Worm (Caenorhabditis elegans) whole organism, young adult: ENCODE measurements around the gene rnf-113.
"Not testable (repeated sequence)": the region's sequence is repeated elsewhere in the genome, so short reads cannot be mapped to it uniquely, and the experiment has no call there.

ENCODE experiments used
- B0019.2 ChIP-seq: fragments of 200-800 bp; sonication (Bioruptor generic); conservative IDR thresholded peaks from 2 replicates; pipeline ENCODE4 v1.3.6; 2022; ENCODE audit warnings: missing genetic modification reagents, missing genetic modification characterization, missing compliant biosample characterization
- B0261.1 ChIP-seq: sonication (generic microtip); optimal IDR thresholded peaks from 2 replicates; lab custom pipeline; 2016; ENCODE audit warnings: mild to moderate bottlenecking, missing genetic modification characterization, moderate library complexity, missing compliant biosample characterization
- C17E4.6 ChIP-seq: fragments of 200-800 bp; sonication (Bioruptor generic); IDR thresholded peaks from 2 replicates; pipeline ENCODE4 v1.3.6; 2022; ENCODE audit warnings: missing genetic modification reagents, missing genetic modification characterization, missing compliant biosample characterization
- F22D6.2 ChIP-seq: sonication (generic microtip); optimal IDR thresholded peaks from 2 replicates; lab custom pipeline; 2016; ENCODE audit warnings: mild to moderate bottlenecking, missing genetic modification characterization, missing compliant biosample characterization
- F57C9.4 ChIP-seq: sonication (generic microtip); optimal IDR thresholded peaks from 2 replicates; lab custom pipeline; 2017; ENCODE audit warnings: mild to moderate bottlenecking, missing genetic modification characterization, missing compliant biosample characterization
- K11D2.4 ChIP-seq: fragments of 200-800 bp; sonication (Bioruptor generic); IDR thresholded peaks from 2 replicates; pipeline ENCODE4 v1.3.6; 2022; ENCODE audit warnings: missing genetic modification reagents, missing genetic modification characterization, missing compliant biosample characterization
- Y53F4B.3 ChIP-seq: fragments of 200-800 bp; sonication (Bioruptor generic); IDR thresholded peaks from 2 replicates; pipeline ENCODE4 v1.3.6; 2022; ENCODE audit warnings: missing genetic modification reagents, missing genetic modification characterization, missing compliant biosample characterization
- Y53G8AR.9 ChIP-seq: fragments of 200-800 bp; sonication (Bioruptor generic); conservative IDR thresholded peaks from 2 replicates; pipeline ENCODE4 v1.3.6; 2022; ENCODE audit warnings: missing genetic modification reagents, missing genetic modification characterization, missing compliant biosample characterization
- Y56A3A.18 ChIP-seq: fragments of 200-800 bp; sonication (Bioruptor generic); IDR thresholded peaks from 2 replicates; pipeline ENCODE4 v1.3.6; 2022; ENCODE audit warnings: missing genetic modification reagents, missing genetic modification characterization, missing compliant biosample characterization
- Y67H2A.10 ChIP-seq: fragments of 200-800 bp; sonication (Bioruptor generic); conservative IDR thresholded peaks from 2 replicates; pipeline ENCODE4 v1.3.6; 2022; ENCODE audit warnings: missing genetic modification reagents, missing genetic modification characterization, missing compliant biosample characterization
- Y95B8A.8 ChIP-seq: fragments of 200-800 bp; sonication (Bioruptor generic); IDR thresholded peaks from 2 replicates; pipeline ENCODE4 v1.3.6; 2022; ENCODE audit warnings: missing genetic modification reagents, missing genetic modification characterization, missing compliant biosample characterization
- attf-3 ChIP-seq: fragments of 200-800 bp; sonication (Bioruptor generic); conservative IDR thresholded peaks from 2 replicates; pipeline ENCODE4 v1.3.6; 2022; ENCODE audit warnings: missing genetic modification reagents, missing genetic modification characterization, missing compliant biosample characterization
- bed-1 ChIP-seq: fragments of 200-800 bp; sonication (Bioruptor generic); IDR thresholded peaks from 2 replicates; pipeline ENCODE4 v1.3.6; 2022; ENCODE audit warnings: missing genetic modification reagents, missing genetic modification characterization, missing compliant biosample characterization
- cebp-1 ChIP-seq, 2 experiments: fragments of 200-800 bp in 1 of 2; sonication (Bioruptor generic) in 1 of 2; sonication (generic microtip) in 1 of 2; IDR thresholded peaks in 1 of 2; optimal IDR thresholded peaks in 1 of 2; 2 replicates each; pipeline versions ENCODE4 v1.3.6 to Lab custom; 2017 to 2022; ENCODE audit warnings: missing compliant biosample characterization in 2 of 2, missing genetic modification characterization in 2 of 2, mild to moderate bottlenecking in 1 of 2, missing genetic modification reagents in 1 of 2, moderate library complexity in 1 of 2
- ceh-100 ChIP-seq: fragments of 200-800 bp; sonication (Bioruptor generic); IDR thresholded peaks from 2 replicates; pipeline ENCODE4 v1.3.6; 2022; ENCODE audit warnings: missing genetic modification reagents, missing genetic modification characterization, missing compliant biosample characterization
- ceh-27 ChIP-seq: fragments of 200-800 bp; sonication (Bioruptor generic); optimal IDR thresholded peaks from 2 replicates; lab custom pipeline; 2018; ENCODE audit warnings: mild to moderate bottlenecking, missing genetic modification characterization, moderate library complexity, missing compliant biosample characterization
- ceh-91 ChIP-seq: fragments of 200-800 bp; sonication (Bioruptor generic); IDR thresholded peaks from 2 replicates; pipeline ENCODE4 v1.3.6; 2022; ENCODE audit warnings: missing genetic modification reagents, missing genetic modification characterization, missing compliant biosample characterization
- dox-1 ChIP-seq: fragments of 200-800 bp; sonication (Bioruptor generic); IDR thresholded peaks from 2 replicates; pipeline ENCODE4 v1.3.6; 2022; ENCODE audit warnings: missing genetic modification reagents, missing genetic modification characterization, missing compliant biosample characterization
- dpl-1 ChIP-seq: fragments of 150-350 bp; optimal IDR thresholded peaks from 2 replicates; lab custom pipeline; 2014; ENCODE audit warnings: missing biosample characterization, missing genetic modification reagents, missing genetic modification characterization
- efl-1 ChIP-seq: fragments of 150-350 bp; optimal IDR thresholded peaks from 2 replicates; lab custom pipeline; 2014; ENCODE audit warnings: missing biosample characterization, missing genetic modification reagents, missing genetic modification characterization
- egl-44 ChIP-seq: fragments of 200-800 bp; sonication (Bioruptor generic); IDR thresholded peaks from 2 replicates; pipeline ENCODE4 v1.3.6; 2022; ENCODE audit warnings: missing genetic modification reagents, missing genetic modification characterization, missing compliant biosample characterization
- ekl-4 ChIP-seq: fragments of 200-800 bp; sonication (Bioruptor generic); IDR thresholded peaks from 2 replicates; pipeline ENCODE4 v1.3.6; 2022; ENCODE audit warnings: missing genetic modification reagents, missing genetic modification characterization, missing compliant biosample characterization
- fkh-3 ChIP-seq: sonication (generic microtip); optimal IDR thresholded peaks from 2 replicates; lab custom pipeline; 2016; ENCODE audit warnings: mild to moderate bottlenecking, missing genetic modification characterization, missing compliant biosample characterization
- hrde-1 ChIP-seq: sonication (generic microtip); optimal IDR thresholded peaks from 2 replicates; lab custom pipeline; 2016; ENCODE audit warnings: missing genetic modification characterization, mild to moderate bottlenecking, missing compliant biosample characterization, moderate library complexity, missing genotype, missing genetic modification reagents, borderline replicate concordance
- hsf-1 ChIP-seq: fragments of 200-800 bp; sonication (Bioruptor generic); IDR thresholded peaks from 2 replicates; pipeline ENCODE4 v1.3.6; 2022; ENCODE audit warnings: missing genetic modification reagents, missing genetic modification characterization, missing compliant biosample characterization
- lin-26 ChIP-seq: fragments of 200-800 bp; sonication (Bioruptor generic); IDR thresholded peaks from 2 replicates; pipeline ENCODE4 v1.3.6; 2022; ENCODE audit warnings: missing genetic modification reagents, missing genetic modification characterization, missing compliant biosample characterization
- lin-35 ChIP-seq, 3 experiments: fragments of 150-350 bp in 2 of 3; sonication (generic microtip) in 1 of 3; optimal IDR thresholded peaks; 2 replicates each; lab custom pipeline; 2014 to 2018; ENCODE audit warnings: missing biosample characterization in 3 of 3, missing genetic modification characterization in 3 of 3, missing genetic modification reagents in 3 of 3
- madf-3 ChIP-seq: fragments of 200-800 bp; sonication (Bioruptor generic); IDR thresholded peaks from 2 replicates; pipeline ENCODE4 v1.3.6; 2022; ENCODE audit warnings: missing genetic modification reagents, missing genetic modification characterization, missing compliant biosample characterization
- mes-4 ChIP-seq: sonication (generic microtip); optimal IDR thresholded peaks from 2 replicates; lab custom pipeline; 2016; ENCODE audit warnings: missing genotype, missing genetic modification characterization, missing compliant biosample characterization
- nfya-2 ChIP-seq: fragments of 200-800 bp; sonication (Bioruptor generic); IDR thresholded peaks from 2 replicates; pipeline ENCODE4 v1.3.6; 2022; ENCODE audit warnings: missing genetic modification reagents, missing genetic modification characterization, missing compliant biosample characterization
- nhr-120 ChIP-seq: fragments of 200-800 bp; sonication (Bioruptor generic); IDR thresholded peaks from 2 replicates; pipeline ENCODE4 v1.3.6; 2022; ENCODE audit warnings: missing genetic modification characterization, missing compliant biosample characterization
- pha-4 ChIP-seq: fragments of 150-350 bp; sonication (generic microtip); optimal IDR thresholded peaks from 2 replicates; lab custom pipeline; 2014; ENCODE audit warnings: missing biosample characterization, missing genetic modification reagents, missing genetic modification characterization
- rcor-1 ChIP-seq: fragments of 200-800 bp; sonication (Bioruptor generic); IDR thresholded peaks from 2 replicates; pipeline ENCODE4 v1.3.6; 2022; ENCODE audit warnings: missing genetic modification reagents, missing genetic modification characterization, missing compliant biosample characterization
- rec-8 ChIP-seq, 2 experiments: sonication (generic microtip); optimal IDR thresholded peaks; 2 replicates each; lab custom pipeline; 2016; ENCODE audit warnings: mild to moderate bottlenecking in 2 of 2, missing genetic modification characterization in 2 of 2, missing genetic modification reagents in 2 of 2, missing genotype in 2 of 2, missing biosample characterization in 1 of 2, missing compliant biosample characterization in 1 of 2, moderate library complexity in 1 of 2
- repo-1 ChIP-seq: sonication (generic microtip); optimal IDR thresholded peaks from 2 replicates; lab custom pipeline; 2017; ENCODE audit warnings: mild to moderate bottlenecking, missing genetic modification characterization, missing compliant biosample characterization
- somi-1 ChIP-seq: fragments of 200-800 bp; sonication (Bioruptor generic); optimal IDR thresholded peaks from 2 replicates; lab custom pipeline; 2018; ENCODE audit warnings: mild to moderate bottlenecking, missing genetic modification characterization, missing compliant biosample characterization
- tlf-1 ChIP-seq: fragments of 200-800 bp; sonication (Bioruptor generic); optimal IDR thresholded peaks from 2 replicates; lab custom pipeline; 2018; ENCODE audit warnings: mild to moderate bottlenecking, missing genetic modification characterization, missing compliant biosample characterization
- unc-130 ChIP-seq: sonication (generic microtip); optimal IDR thresholded peaks from 2 replicates; lab custom pipeline; 2016; ENCODE audit warnings: missing genetic modification reagents, missing genetic modification characterization, missing compliant biosample characterization
- unc-62 ChIP-seq: fragments of 150-350 bp; optimal IDR thresholded peaks from 2 replicates; lab custom pipeline; 2014; ENCODE audit warnings: missing biosample characterization, missing genetic modification reagents, missing genetic modification characterization
- xnd-1 ChIP-seq: sonication (generic microtip); optimal IDR thresholded peaks from 2 replicates; lab custom pipeline; 2016; ENCODE audit warnings: missing genotype, missing genetic modification reagents, missing genetic modification characterization, missing compliant biosample characterization
- zfh-2 ChIP-seq: fragments of 200-800 bp; sonication (Bioruptor generic); conservative IDR thresholded peaks from 2 replicates; pipeline ENCODE4 v1.3.6; 2022; ENCODE audit warnings: missing genetic modification reagents, missing genetic modification characterization, missing compliant biosample characterization
- ztf-25 ChIP-seq: fragments of 200-800 bp; sonication (Bioruptor generic); IDR thresholded peaks from 2 replicates; pipeline ENCODE4 v1.3.6; 2022; ENCODE audit warnings: missing genetic modification reagents, missing genetic modification characterization, missing compliant biosample characterization
- ztf-26 ChIP-seq: sonication (generic microtip); optimal IDR thresholded peaks from 2 replicates; lab custom pipeline; 2017; ENCODE audit warnings: missing genetic modification characterization, missing compliant biosample characterization

The rnf-113 gene

DNA sequence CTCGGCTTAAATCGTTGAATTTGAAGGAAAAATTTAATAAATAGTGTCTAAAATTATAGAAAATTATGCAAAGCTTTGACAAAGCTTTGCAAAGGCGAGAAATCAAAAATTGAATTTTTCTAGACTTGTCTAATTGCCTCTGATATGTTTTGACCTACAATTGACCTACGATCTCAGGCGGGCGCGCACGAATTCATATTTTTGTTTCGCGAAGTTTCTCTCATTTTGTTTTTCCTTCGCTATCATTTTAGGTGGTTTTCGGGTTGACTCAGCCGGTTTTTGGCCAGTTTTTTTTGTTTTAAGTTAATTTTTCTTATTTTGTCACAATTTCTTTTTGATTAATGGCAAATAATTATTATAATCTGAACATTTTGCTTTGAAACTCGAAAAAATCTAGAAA, 49.8 kb upstream of the rnf-113 start (continued):
- TF ChIP-seq bed-1 (GFP tag; lab: Robert Waterston, UW): no peak
- no peak for TF ChIP-seq ceh-27 (GFP tag; lab: Kevin White, UChicago)
- TF ChIP-seq unc-62 (GFP tag; lab: Kevin White, UChicago): no peak
- TF ChIP-seq zfh-2 (GFP tag; lab: Robert Waterston, UW): no peak
- no peak for TF ChIP-seq repo-1 (tag; lab: Kevin White, UChicago)
- no peak for TF ChIP-seq fkh-3 (tag; lab: Kevin White, UChicago)
- TF ChIP-seq ceh-100 (GFP tag; lab: Robert Waterston, UW): peak; percentile 75
- TF ChIP-seq xnd-1: peak; percentile 97
- TF ChIP-seq Y95B8A.8 (GFP tag; lab: Robert Waterston, UW): peak; percentile 80; the same call in 1 of the 2 replicates
- no peak for TF ChIP-seq egl-44
- peak; percentile 23 for TF ChIP-seq hrde-1 (tag; lab: Kevin White, UChicago)
- TF ChIP-seq tlf-1: peak; percentile 89
- peak; percentile 99 for TF ChIP-seq efl-1 (GFP tag; lab: Kevin White, UChicago)
- no peak for TF ChIP-seq lin-26
- peak; percentile 72 for TF ChIP-seq rcor-1 (GFP tag; lab: Robert Waterston, UW)
- TF ChIP-seq ztf-25 (GFP tag; lab: Robert Waterston, UW): no peak
- no peak for TF ChIP-seq pha-4 (tag; lab: Kevin White, UChicago)
- no peak for TF ChIP-seq Y53F4B.3 (GFP tag; lab: Robert Waterston, UW)
- TF ChIP-seq ztf-26 (tag; lab: Kevin White, UChicago): no peak
- peak; percentile 93 for TF ChIP-seq dpl-1
- TF ChIP-seq B0261.1 (tag; lab: Kevin White, UChicago): no peak
- TF ChIP-seq attf-3 (GFP tag; lab: Robert Waterston, UW): no peak
- peak; percentile 99 for TF ChIP-seq hsf-1 (GFP tag; lab: Robert Waterston, UW)
- TF ChIP-seq K11D2.4 (GFP tag; lab: Robert Waterston, UW): no peak
- peak; percentile 92 for TF ChIP-seq ceh-91 (GFP tag; lab: Robert Waterston, UW)

DNA sequence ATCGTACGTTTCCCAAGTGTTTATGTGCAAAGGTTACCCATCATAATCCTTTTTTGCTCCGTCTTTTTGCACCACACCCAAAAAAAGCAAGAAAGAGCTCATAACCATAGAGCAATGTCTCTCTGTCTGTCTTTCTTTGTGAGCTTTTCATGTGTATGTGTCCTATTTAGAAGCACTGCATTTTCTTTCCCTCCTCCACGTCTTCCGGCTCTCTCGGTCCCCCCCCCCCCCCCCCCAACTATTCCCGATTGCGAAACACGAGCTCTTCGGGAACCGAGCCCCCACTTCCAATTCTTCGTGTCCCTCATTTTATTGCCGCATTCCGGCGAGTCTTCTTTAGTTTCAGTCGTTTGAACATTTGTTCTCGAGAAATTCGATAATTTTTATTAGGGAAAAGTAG, 49.4 kb upstream of the rnf-113 start:
- TF ChIP-seq cebp-1 (GFP tag; IDR thresholded peaks at IDR 0.05; lab: Robert Waterston, UW) (peak; percentile 73; the same call in 1 of the 2 replicates), cebp-1 (tag; optimal IDR thresholded peaks at IDR 0.05; lab: Kevin White, UChicago) (peak; percentile 94), unc-130 (GFP tag; lab: Kevin White, UChicago) (no peak), mes-4 (tag; lab: Kevin White, UChicago) (no peak), attf-3 (GFP tag; lab: Robert Waterston, UW) (no peak)

DNA sequence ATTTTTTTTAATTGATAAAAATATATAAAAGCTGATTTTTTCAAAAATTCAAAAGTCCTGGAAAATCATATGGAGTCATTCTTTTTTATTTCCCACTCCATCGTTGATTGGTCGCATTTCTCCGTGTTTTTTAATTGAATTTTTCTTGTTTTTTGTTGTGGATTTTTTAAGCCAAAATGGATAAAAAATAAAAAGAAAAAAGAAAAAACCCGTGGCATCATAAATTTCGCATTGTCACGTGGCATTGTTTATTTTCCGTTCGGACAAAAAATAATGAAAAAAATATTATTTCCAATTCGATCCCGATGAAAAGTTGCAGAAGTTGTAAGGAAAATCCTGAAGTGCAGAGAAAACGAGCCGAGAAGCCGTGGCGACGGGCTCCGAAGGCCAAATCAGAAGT, 48.2 kb upstream of the rnf-113 start, which contains the start of gene klp-7:
TSS of gene klp-7 (plus strand) at position 301 of the 400 bp plus-strand sequence.
- TF ChIP-seq madf-3 (GFP tag; lab: Robert Waterston, UW); pha-4 (tag; lab: Kevin White, UChicago); Y53G8AR.9: not testable (repeated sequence)

DNA sequence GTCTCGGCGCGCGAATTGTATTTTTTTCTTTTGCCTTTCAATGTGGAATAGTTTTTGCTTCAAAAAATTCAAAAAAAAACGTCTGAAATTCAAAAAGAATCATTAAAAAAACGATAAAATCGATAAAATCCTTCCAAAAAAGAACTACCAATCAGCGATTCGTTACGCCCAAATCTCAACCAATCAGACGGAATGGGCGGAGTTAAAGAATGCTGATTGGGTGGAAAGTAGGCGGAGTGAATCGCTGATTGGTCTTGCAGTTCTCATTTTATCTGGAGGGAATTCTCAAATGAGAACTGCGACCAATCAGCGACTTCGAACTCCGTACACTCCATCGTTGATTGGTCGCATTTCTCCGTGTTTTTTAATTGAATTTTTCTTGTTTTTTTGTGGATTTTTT, 47.7 kb upstream of the rnf-113 start:
- TF ChIP-seq hrde-1 (tag; lab: Kevin White, UChicago) (no peak), attf-3 (GFP tag; lab: Robert Waterston, UW) (no peak), ekl-4 (GFP tag; lab: Robert Waterston, UW) (no peak), F22D6.2 (no peak), F57C9.4 (no peak), dox-1 (GFP tag; lab: Robert Waterston, UW) (no peak), nhr-120 (no peak), nfya-2 (GFP tag; lab: Robert Waterston, UW) (no peak), Y67H2A.10 (GFP tag; lab: Robert Waterston, UW) (no peak), lin-35 (GFP tag; optimal IDR thresholded peaks at IDR 0.05; lab: Kevin White, UChicago) (no peak), rec-8 (tag; optimal IDR thresholded peaks at IDR 0.05; lab: Kevin White, UChicago) (no peak), B0019.2 (GFP tag; lab: Robert Waterston, UW) (no peak), C17E4.6 (GFP tag; lab: Robert Waterston, UW) (no peak), Y56A3A.18 (GFP tag; lab: Robert Waterston, UW) (no peak), somi-1 (no peak)
